Worm (Caenorhabditis elegans): ENCODE data around the gene rad-51.

DNA sequence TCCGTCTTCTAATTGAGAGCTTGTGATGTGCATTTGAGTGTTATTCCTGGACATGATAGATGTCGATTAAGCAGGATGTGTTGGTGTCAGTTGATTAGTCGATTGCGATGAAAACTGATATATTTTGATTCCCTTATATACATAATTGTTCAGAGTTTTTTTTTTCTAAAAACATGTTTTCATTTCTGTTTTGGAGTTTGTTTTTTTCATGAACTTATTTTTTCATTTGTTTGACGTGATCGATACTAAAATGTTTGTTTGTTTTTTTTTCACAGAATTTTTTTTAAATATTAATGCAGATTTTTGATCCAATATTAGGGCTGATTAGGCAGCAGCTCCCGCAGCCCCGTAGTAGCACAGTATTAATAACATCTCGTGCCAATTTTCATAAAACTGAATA lies 34.2 kb upstream of the rad-51 start, which contains the start of gene R09E10.2:
- TF ChIP-seq sptf-1 (tag; optimal IDR thresholded peaks at IDR 0.05): no peak
- TF ChIP-seq lin-32 (GFP tag; optimal IDR thresholded peaks at IDR 0.05): no peak
- TF ChIP-seq ces-1 (GFP tag; optimal IDR thresholded peaks at IDR 0.05): no peak
- no peak for TF ChIP-seq unc-39 (tag; optimal IDR thresholded peaks at IDR 0.05)
- no peak for TF ChIP-seq pha-4 (tag; optimal IDR thresholded peaks at IDR 0.05)
- no peak for TF ChIP-seq lsy-2 (tag; optimal IDR thresholded peaks at IDR 0.05)
- no peak for TF ChIP-seq nhr-76 (tag; optimal IDR thresholded peaks at IDR 0.05)
- no peak for TF ChIP-seq mep-1 (tag; optimal IDR thresholded peaks at IDR 0.05)
